Worm (Caenorhabditis elegans): Measurements from ENCODE around the gene scl-20.

- TF ChIP-seq T22C8.4 (GFP tag; IDR thresholded peaks at IDR 0.05) (no peak), med-1 (GFP tag; optimal IDR thresholded peaks at IDR 0.05; ENCODE audit: insufficient read depth) (no peak), flt-1 (GFP tag; IDR thresholded peaks at IDR 0.05) (no peak), tab-1 (GFP tag; IDR thresholded peaks at IDR 0.05) (no peak), ztf-29 (GFP tag; IDR thresholded peaks at IDR 0.05) (no peak)
Measured at ce11 chrV:18748726-18749125, 14.4 kb upstream of the scl-20 start, which contains the start of gene clec-252.

All from whole organism, midembryonic.